Worm (Caenorhabditis elegans): ENCODE results near the gene C29F5.1.

ce11 chrII:6309198-6309597 lies 5.9 kb downstream of the C29F5.1 start, which contains the start of gene glb-10:
- TF ChIP-seq elt-3 (tag; optimal IDR thresholded peaks at IDR 0.05), result no peak
- no peak for TF ChIP-seq elt-1 (tag; optimal IDR thresholded peaks at IDR 0.05)
- TF ChIP-seq ceh-82 (tag; optimal IDR thresholded peaks at IDR 0.05), result no peak
- TF ChIP-seq ZK546.5 (tag; optimal IDR thresholded peaks at IDR 0.05), result no peak
- TF ChIP-seq unc-62 (GFP tag; optimal IDR thresholded peaks at IDR 0.05), result no peak
- no peak for TF ChIP-seq nhr-237 (tag; optimal IDR thresholded peaks at IDR 0.05)
- no peak for TF ChIP-seq lin-39 (tag; optimal IDR thresholded peaks at IDR 0.05)
- no peak for TF ChIP-seq ztf-11 (tag; optimal IDR thresholded peaks at IDR 0.05)
- TF ChIP-seq nhr-12 (tag; optimal IDR thresholded peaks at IDR 0.05), result no peak
- TF ChIP-seq mdl-1 (tag; optimal IDR thresholded peaks at IDR 0.05), result no peak
- no peak for TF ChIP-seq lsy-2 (tag; optimal IDR thresholded peaks at IDR 0.05)
- TF ChIP-seq nhr-23 (tag; optimal IDR thresholded peaks at IDR 0.05), result no peak
- TF ChIP-seq egl-27 (tag; optimal IDR thresholded peaks at IDR 0.05), result no peak

Measured in whole organism, L2 larva.